Fruit fly (Drosophila melanogaster) whole organism, adult: ENCODE data around the gene RpL35.

ENCODE experiments used
- CG11617 ChIP-seq: fragments of 200-800 bp; sonication (Bioruptor generic); optimal IDR thresholded peaks from 2 replicates; lab custom pipeline; 2017; ENCODE audit warnings: mild to moderate bottlenecking, missing biosample characterization, missing genetic modification reagents, missing genetic modification characterization
- CG12768 ChIP-seq: fragments of 200-800 bp; sonication (Bioruptor generic); optimal IDR thresholded peaks from 2 replicates; lab custom pipeline; 2017; ENCODE audit warnings: missing biosample characterization, missing genetic modification characterization, mild to moderate bottlenecking, moderate library complexity, missing genetic modification reagents
- CG14711 ChIP-seq: fragments of 200-800 bp; sonication (Bioruptor generic); optimal IDR thresholded peaks from 2 replicates; lab custom pipeline; 2018; ENCODE audit warnings: missing biosample characterization, mild to moderate bottlenecking, missing genetic modification characterization, moderate library complexity
- CG1620 ChIP-seq: fragments of 200-800 bp; sonication (Bioruptor generic); optimal IDR thresholded peaks from 2 replicates; lab custom pipeline; 2016; ENCODE audit warnings: missing biosample characterization, missing genetic modification characterization
- CG33017 ChIP-seq: fragments of 200-800 bp; sonication (Bioruptor generic); optimal IDR thresholded peaks from 2 replicates; lab custom pipeline; 2018; ENCODE audit warnings: missing biosample characterization, mild to moderate bottlenecking, missing genetic modification characterization, moderate library complexity
- CG5204 ChIP-seq: fragments of 200-800 bp; sonication (Bioruptor generic); optimal IDR thresholded peaks from 2 replicates; lab custom pipeline; 2016; ENCODE audit warnings: missing biosample characterization, missing genetic modification characterization
- CG7045 ChIP-seq: fragments of 200-800 bp; sonication (Bioruptor generic); optimal IDR thresholded peaks from 2 replicates; lab custom pipeline; 2017; ENCODE audit warnings: missing biosample characterization, mild to moderate bottlenecking, missing genetic modification characterization
- CG7101 ChIP-seq: fragments of 200-800 bp; sonication (Bioruptor generic); optimal IDR thresholded peaks from 2 replicates; lab custom pipeline; 2018; ENCODE audit warnings: missing biosample characterization, mild to moderate bottlenecking, missing genetic modification characterization, moderate library complexity
- Clk ChIP-seq: fragments of 200-800 bp; sonication (Bioruptor generic); optimal IDR thresholded peaks from 2 replicates; lab custom pipeline; 2017; ENCODE audit warnings: missing biosample characterization, missing genetic modification characterization
- Crg-1 ChIP-seq: fragments of 200-800 bp; sonication (Bioruptor generic); optimal IDR thresholded peaks from 2 replicates; lab custom pipeline; 2016; ENCODE audit warnings: missing biosample characterization, missing genetic modification characterization
- Hr96 ChIP-seq: fragments of 200-800 bp; sonication (Bioruptor generic); optimal IDR thresholded peaks from 2 replicates; lab custom pipeline; 2016; ENCODE audit warnings: missing biosample characterization, missing genetic modification characterization
- Mnt ChIP-seq: fragments of 200-800 bp; sonication (Bioruptor generic); optimal IDR thresholded peaks from 2 replicates; lab custom pipeline; 2016; ENCODE audit warnings: missing biosample characterization, mild to moderate bottlenecking, missing genetic modification characterization
- bab1 ChIP-seq: fragments of 200-800 bp; sonication (Bioruptor generic); optimal IDR thresholded peaks from 3 replicates; lab custom pipeline; 2019; ENCODE audit warnings: missing biosample characterization, mild to moderate bottlenecking, missing genetic modification characterization, moderate library complexity
- cic ChIP-seq: fragments of 200-800 bp; sonication (Bioruptor generic); optimal IDR thresholded peaks from 2 replicates; lab custom pipeline; 2017; ENCODE audit warnings: missing biosample characterization, mild to moderate bottlenecking, missing genetic modification characterization, moderate library complexity
- cnc ChIP-seq, 2 experiments: fragments of >200 bp; optimal IDR thresholded peaks; 2 replicates each; lab custom pipeline; 2017
- kay ChIP-seq: fragments of 200-800 bp; sonication (Bioruptor generic); peaks from one replicate; lab custom pipeline; 2016; ENCODE audit warnings: missing biosample characterization, missing genetic modification characterization, borderline replicate concordance
- ovo ChIP-seq: fragments of 200-800 bp; sonication (Bioruptor generic); optimal IDR thresholded peaks from 2 replicates; lab custom pipeline; 2016; ENCODE audit warnings: missing biosample characterization, missing genetic modification characterization
- pad ChIP-seq: fragments of 200-800 bp; sonication (Bioruptor generic); optimal IDR thresholded peaks from 3 replicates; lab custom pipeline; 2017; ENCODE audit warnings: missing biosample characterization, missing genetic modification characterization, mild to moderate bottlenecking, moderate library complexity, missing genetic modification reagents
- tj ChIP-seq: fragments of 200-800 bp; sonication (Bioruptor generic); optimal IDR thresholded peaks from 3 replicates; lab custom pipeline; 2017; ENCODE audit warnings: missing biosample characterization, mild to moderate bottlenecking, missing genetic modification characterization, moderate library complexity
- toe ChIP-seq: fragments of 200-800 bp; sonication (Bioruptor generic); optimal IDR thresholded peaks from 2 replicates; lab custom pipeline; 2016; ENCODE audit warnings: missing biosample characterization, missing genetic modification characterization

Gene RpL35

dm6 chrX:5699824-5700498 is 27.8 kb downstream of the RpL35 start:
- no peak for TF ChIP-seq Crg-1 (GFP tag; lab: Kevin White, UChicago)
- no peak for TF ChIP-seq CG14711 (tag; lab: Kevin White, UChicago)

DNA sequence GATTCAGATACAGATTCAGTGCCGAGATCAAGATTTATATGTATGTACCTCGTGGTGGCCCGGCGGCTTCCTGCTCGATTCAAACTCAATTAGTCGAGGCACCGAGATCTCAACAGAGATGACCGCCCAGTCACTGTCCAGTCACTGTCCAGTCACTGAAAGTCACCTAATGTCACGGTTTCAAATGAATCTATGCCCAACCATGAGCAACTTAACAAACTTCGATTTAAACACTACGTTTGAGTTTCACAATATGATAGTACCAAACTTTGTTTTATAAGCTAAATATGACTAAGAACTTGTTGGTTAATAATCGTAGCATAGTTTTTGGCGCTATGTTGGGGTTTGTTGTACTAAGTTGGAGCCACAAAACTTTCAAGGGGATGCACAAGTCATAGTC is 32.9 kb downstream of the RpL35 start:
- TF ChIP-seq CG11617 (GFP tag; lab: Kevin White, UChicago) (no peak), CG33017 (no peak), pad (GFP tag; lab: Kevin White, UChicago) (no peak), tj (GFP tag; lab: Kevin White, UChicago) (no peak), cic (no peak), CG14711 (tag; lab: Kevin White, UChicago) (no peak), CG5204 (GFP tag; lab: Kevin White, UChicago) (no peak), Clk (no peak), Mnt (GFP tag; lab: Kevin White, UChicago) (no peak), CG7045 (GFP tag; lab: Kevin White, UChicago) (no peak), kay (GFP tag; lab: Kevin White, UChicago) (no peak), CG7101 (no peak), cnc (optimal IDR thresholded peaks at IDR 0.05; lab: Kevin White, UChicago) (no peak), CG1620 (GFP tag; lab: Kevin White, UChicago) (no peak), Crg-1 (GFP tag; lab: Kevin White, UChicago) (no peak), Hr96 (GFP tag; lab: Kevin White, UChicago) (no peak), ovo (GFP tag; lab: Kevin White, UChicago) (no peak), CG12768 (GFP tag; lab: Kevin White, UChicago) (no peak)

- no peak for TF ChIP-seq Crg-1 (GFP tag; lab: Kevin White, UChicago)
- TF ChIP-seq Hr96 (GFP tag; lab: Kevin White, UChicago) = peak; percentile 50
- peak; percentile 30 for TF ChIP-seq tj (GFP tag; lab: Kevin White, UChicago)
- TF ChIP-seq Mnt (GFP tag; lab: Kevin White, UChicago) = peak; percentile 39
- peak; percentile 72 for TF ChIP-seq CG7101
- peak; percentile 38 for TF ChIP-seq CG11617 (GFP tag; lab: Kevin White, UChicago)
- peak; percentile 34 for TF ChIP-seq toe (GFP tag; lab: Kevin White, UChicago)
- TF ChIP-seq Clk = peak; percentile 8
- TF ChIP-seq CG12768 (GFP tag; lab: Kevin White, UChicago) = peak; percentile 66
- TF ChIP-seq kay (GFP tag; lab: Kevin White, UChicago) = peak; percentile 29
- peak; percentile 71 for TF ChIP-seq CG14711 (tag; lab: Kevin White, UChicago)
- TF ChIP-seq CG7045 (GFP tag; lab: Kevin White, UChicago) = peak; percentile 64
- no peak for TF ChIP-seq ovo (GFP tag; lab: Kevin White, UChicago)
- TF ChIP-seq pad (GFP tag; lab: Kevin White, UChicago) = peak; percentile 32
- peak; percentile 33 for TF ChIP-seq CG1620 (GFP tag; lab: Kevin White, UChicago)
- peak; percentile 33 for TF ChIP-seq cic
- peak; percentile 51 for TF ChIP-seq CG5204 (GFP tag; lab: Kevin White, UChicago)
- TF ChIP-seq CG33017 = peak; percentile 74
- no peak for TF ChIP-seq bab1
- no peak for TF ChIP-seq cnc (optimal IDR thresholded peaks at IDR 0.05; lab: Kevin White, UChicago)
Measured at dm6 chrX:5705899-5706312, 33.7 kb downstream of the RpL35 start.

dm6 chrX:5712966-5713365 is 40.8 kb downstream of the RpL35 start:
- TF ChIP-seq CG33017 = no peak
- no peak for TF ChIP-seq Hr96 (GFP tag; lab: Kevin White, UChicago)
- no peak for TF ChIP-seq bab1
- no peak for TF ChIP-seq tj (GFP tag; lab: Kevin White, UChicago)
- no peak for TF ChIP-seq CG1620 (GFP tag; lab: Kevin White, UChicago)
- TF ChIP-seq cnc (optimal IDR thresholded peaks at IDR 0.05; lab: Kevin White, UChicago) = no peak
- TF ChIP-seq CG7101 = no peak
- TF ChIP-seq Mnt (GFP tag; lab: Kevin White, UChicago) = no peak
- TF ChIP-seq CG7045 (GFP tag; lab: Kevin White, UChicago) = no peak
- TF ChIP-seq Crg-1 (GFP tag; lab: Kevin White, UChicago) = no peak
- TF ChIP-seq Clk = no peak
- TF ChIP-seq CG5204 (GFP tag; lab: Kevin White, UChicago) = no peak
- TF ChIP-seq CG11617 (GFP tag; lab: Kevin White, UChicago) = no peak
- TF ChIP-seq kay (GFP tag; lab: Kevin White, UChicago) = no peak
- no peak for TF ChIP-seq toe (GFP tag; lab: Kevin White, UChicago)
- TF ChIP-seq CG14711 (tag; lab: Kevin White, UChicago) = no peak
- TF ChIP-seq pad (GFP tag; lab: Kevin White, UChicago) = no peak

DNA sequence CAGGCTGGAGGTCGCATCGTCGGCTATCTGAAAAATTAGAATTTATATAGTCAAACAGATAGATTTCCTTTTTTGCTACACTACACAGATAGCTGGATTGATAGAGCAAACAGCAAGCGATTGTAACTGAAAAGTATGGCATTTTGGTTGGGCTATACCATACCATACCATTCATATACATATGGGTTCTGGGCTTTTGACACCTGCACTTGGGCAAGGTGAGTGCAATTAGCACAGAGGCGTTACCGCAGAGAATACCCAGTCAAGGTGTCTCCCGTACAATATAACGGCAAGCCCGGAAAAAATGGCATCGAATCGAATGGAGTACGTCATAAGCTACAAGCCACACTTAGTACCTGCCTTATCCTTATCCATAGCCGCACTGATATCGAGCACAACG is 42.6 kb downstream of the RpL35 start:
- TF ChIP-seq CG14711 (tag; lab: Kevin White, UChicago) (no peak), Clk (no peak), pad (GFP tag; lab: Kevin White, UChicago) (no peak), CG7101 (no peak), Mnt (GFP tag; lab: Kevin White, UChicago) (no peak), CG5204 (GFP tag; lab: Kevin White, UChicago) (no peak), tj (GFP tag; lab: Kevin White, UChicago) (no peak), Crg-1 (GFP tag; lab: Kevin White, UChicago) (no peak), ovo (GFP tag; lab: Kevin White, UChicago) (no peak), bab1 (no peak), CG12768 (GFP tag; lab: Kevin White, UChicago) (no peak)
